Fruit fly (Drosophila melanogaster) whole organism, embryonic: ENCODE data around the gene COX6B.
A peak's percentile ranks its signal among the peaks of the same experiment; 100 is the strongest.

Experiments used
- CG10267 ChIP-seq: fragments of 200-800 bp; sonication (Bioruptor generic); optimal IDR thresholded peaks from 2 replicates; lab custom pipeline; 2018; ENCODE audit warnings: missing biosample characterization, mild to moderate bottlenecking, missing genetic modification characterization, moderate library complexity
- CG11723 ChIP-seq: fragments of 200-800 bp; sonication (Bioruptor generic); optimal IDR thresholded peaks from 2 replicates; lab custom pipeline; 2017; ENCODE audit warnings: missing biosample characterization, mild to moderate bottlenecking, missing genetic modification characterization
- CG15011 ChIP-seq: fragments of 200-800 bp; sonication (Bioruptor generic); optimal IDR thresholded peaks from 3 replicates; lab custom pipeline; 2018; ENCODE audit warnings: missing biosample characterization, mild to moderate bottlenecking, missing genetic modification characterization
- CG15479 ChIP-seq: fragments of 200-800 bp; sonication (Bioruptor generic); optimal IDR thresholded peaks from 3 replicates; lab custom pipeline; 2019; ENCODE audit warnings: missing biosample characterization, mild to moderate bottlenecking, missing genetic modification characterization, moderate library complexity
- CG1832 ChIP-seq: fragments of 200-800 bp; sonication (Bioruptor generic); optimal IDR thresholded peaks from 2 replicates; lab custom pipeline; 2017; ENCODE audit warnings: missing biosample characterization, mild to moderate bottlenecking, missing genetic modification characterization, inconsistent platforms
- CG32772 ChIP-seq: fragments of 200-800 bp; sonication (Bioruptor generic); IDR thresholded peaks from 2 replicates; pipeline ENCODE4 v1.3.6; 2022; ENCODE audit warnings: missing biosample characterization, missing genetic modification characterization
- CG4854 ChIP-seq: fragments of 200-800 bp; sonication (Bioruptor generic); optimal IDR thresholded peaks from 2 replicates; lab custom pipeline; 2016; ENCODE audit warnings: missing biosample characterization, missing genetic modification characterization, inconsistent platforms
- CG8281 ChIP-seq: fragments of 200-800 bp; sonication (Bioruptor generic); optimal IDR thresholded peaks from 2 replicates; lab custom pipeline; 2018; ENCODE audit warnings: missing biosample characterization, mild to moderate bottlenecking, missing genetic modification characterization, moderate library complexity
- CG8478 ChIP-seq: fragments of >200 bp; optimal IDR thresholded peaks from 2 replicates; lab custom pipeline; 2018
- CG8924 ChIP-seq: fragments of 200-800 bp; optimal IDR thresholded peaks from 3 replicates; lab custom pipeline; 2019; ENCODE audit warnings: missing biosample characterization, mild to moderate bottlenecking, missing genetic modification characterization, moderate library complexity
- CG9797 ChIP-seq: fragments of 200-800 bp; sonication (Bioruptor generic); optimal IDR thresholded peaks from 3 replicates; lab custom pipeline; 2018; ENCODE audit warnings: missing biosample characterization, mild to moderate bottlenecking, missing genetic modification characterization
- Deaf1 ChIP-seq: fragments of 200-800 bp; optimal IDR thresholded peaks from 3 replicates; lab custom pipeline; 2019; ENCODE audit warnings: missing biosample characterization, mild to moderate bottlenecking, missing genetic modification characterization, moderate library complexity
- Dip2 ChIP-seq: fragments of 200-800 bp; sonication (Bioruptor generic); IDR thresholded peaks from 2 replicates; pipeline ENCODE4 v1.3.6; 2022; ENCODE audit warnings: missing biosample characterization, missing genetic modification characterization
- MTF-1 ChIP-seq: fragments of 200-800 bp; sonication (Bioruptor generic); optimal IDR thresholded peaks from 2 replicates; lab custom pipeline; 2018; ENCODE audit warnings: missing biosample characterization, mild to moderate bottlenecking, missing genetic modification characterization, borderline replicate concordance
- Med ChIP-seq: fragments of 200-800 bp; sonication (Bioruptor generic); peaks from one replicate; lab custom pipeline; 2016; ENCODE audit warnings: missing biosample characterization, missing genetic modification characterization, mild to moderate bottlenecking, inconsistent platforms, moderate library complexity
- Stat92E ChIP-seq, 3 experiments: fragments of >200 bp in 2 of 3; fragments of 200-800 bp in 1 of 3; sonication (Bioruptor generic) in 1 of 3; optimal IDR thresholded peaks; 2 replicates each; lab custom pipeline; 2017 to 2019; ENCODE audit warnings: missing biosample characterization in 3 of 3, missing genetic modification characterization in 3 of 3, mild to moderate bottlenecking in 1 of 3, moderate library complexity in 1 of 3
- Trl ChIP-seq, 3 experiments: fragments of >200 bp in 2 of 3; fragments of 200-800 bp in 1 of 3; sonication (Bioruptor generic) in 1 of 3; optimal IDR thresholded peaks; 2 replicates in 1 of 3; 3 replicates in 2 of 3; lab custom pipeline; 2016 to 2017; ENCODE audit warnings: missing biosample characterization in 1 of 3, missing genetic modification characterization in 1 of 3
- ab ChIP-seq: fragments of 200-800 bp; sonication (Bioruptor generic); optimal IDR thresholded peaks from 2 replicates; lab custom pipeline; 2016; ENCODE audit warnings: missing biosample characterization, missing genetic modification characterization
- abd-A ChIP-seq: fragments of 200-800 bp; sonication (Bioruptor generic); optimal IDR thresholded peaks from 3 replicates; lab custom pipeline; 2019; ENCODE audit warnings: missing biosample characterization, mild to moderate bottlenecking, missing genetic modification characterization, moderate library complexity
- ato ChIP-seq: fragments of 200-800 bp; sonication (Bioruptor generic); IDR thresholded peaks from 2 replicates; pipeline ENCODE4 v1.3.6; 2022; ENCODE audit warnings: missing biosample characterization, missing genetic modification characterization; ENCODE audit not compliant: partially characterized antibody
- caup ChIP-seq: fragments of 200-800 bp; sonication (Bioruptor generic); optimal IDR thresholded peaks from 3 replicates; lab custom pipeline; 2017; ENCODE audit warnings: missing biosample characterization, mild to moderate bottlenecking, missing genetic modification characterization, moderate library complexity; ENCODE audit not compliant: severe bottlenecking
- chinmo ChIP-seq: fragments of 200-800 bp; sonication (Bioruptor generic); IDR thresholded peaks from 4 replicates; pipeline ENCODE4 v1.3.6; 2022; ENCODE audit warnings: missing biosample characterization, missing genetic modification characterization; ENCODE audit not compliant: partially characterized antibody
- crp ChIP-seq, 2 experiments: fragments of 200-800 bp; sonication (Bioruptor generic); optimal IDR thresholded peaks; 2 replicates in 1 of 2; 3 replicates in 1 of 2; lab custom pipeline; 2017; ENCODE audit warnings: missing biosample characterization in 2 of 2, missing genetic modification characterization in 2 of 2, mild to moderate bottlenecking in 1 of 2, moderate library complexity in 1 of 2
- disco-r ChIP-seq: fragments of 200-800 bp; sonication (Bioruptor generic); optimal IDR thresholded peaks from 2 replicates; lab custom pipeline; 2016; ENCODE audit warnings: missing biosample characterization, missing genetic modification characterization
- en ChIP-seq: fragments of 200-800 bp; sonication (Bioruptor generic); optimal IDR thresholded peaks from 2 replicates; lab custom pipeline; 2016; ENCODE audit warnings: missing biosample characterization, missing genetic modification characterization
- odd ChIP-seq: fragments of 200-800 bp; sonication (Bioruptor generic); optimal IDR thresholded peaks from 2 replicates; lab custom pipeline; 2017; ENCODE audit warnings: missing biosample characterization, mild to moderate bottlenecking, missing genetic modification characterization
- prd ChIP-seq, 3 experiments: fragments of >200 bp in 2 of 3; fragments of 200-800 bp in 1 of 3; sonication (Bioruptor generic) in 1 of 3; optimal IDR thresholded peaks in 2 of 3; IDR thresholded peaks in 1 of 3; 2 replicates in 2 of 3; 3 replicates in 1 of 3; pipeline versions ENCODE4 v1.3.6 to Lab custom; 2017 to 2022; ENCODE audit warnings: missing biosample characterization in 1 of 3, missing genetic modification characterization in 1 of 3
- pros ChIP-seq: fragments of 200-800 bp; sonication (Bioruptor generic); optimal IDR thresholded peaks from 3 replicates; lab custom pipeline; 2019; ENCODE audit warnings: missing biosample characterization, mild to moderate bottlenecking, missing genetic modification characterization, moderate library complexity
- row ChIP-seq: fragments of 200-800 bp; sonication (Bioruptor generic); IDR thresholded peaks from 3 replicates; pipeline ENCODE4 v1.3.6; 2022; ENCODE audit warnings: missing biosample characterization, missing genetic modification characterization
- slbo ChIP-seq: fragments of 200-800 bp; sonication (Bioruptor generic); IDR thresholded peaks from 2 replicates; pipeline ENCODE4 v1.3.6; 2022; ENCODE audit warnings: missing biosample characterization, missing genetic modification characterization
- sqz ChIP-seq: fragments of 200-800 bp; sonication (Bioruptor generic); optimal IDR thresholded peaks from 3 replicates; lab custom pipeline; 2018; ENCODE audit warnings: missing biosample characterization, mild to moderate bottlenecking, missing genetic modification characterization
- twi ChIP-seq: fragments of 200-800 bp; optimal IDR thresholded peaks from 2 replicates; lab custom pipeline; 2019; ENCODE audit warnings: missing biosample characterization, mild to moderate bottlenecking, missing genetic modification characterization, moderate library complexity
- zf30C ChIP-seq: fragments of 200-800 bp; sonication (Bioruptor generic); optimal IDR thresholded peaks from 3 replicates; lab custom pipeline; 2018; ENCODE audit warnings: missing biosample characterization, mild to moderate bottlenecking, missing genetic modification characterization
- zfh2 ChIP-seq: fragments of 200-800 bp; sonication (Bioruptor generic); optimal IDR thresholded peaks from 2 replicates; lab custom pipeline; 2016; ENCODE audit warnings: missing biosample characterization, missing genetic modification characterization

Gene COX6B

dm6 chrX:19783457-19783856, 39.3 kb upstream of the COX6B start, which contains the start of gene zld (continued):
- TF ChIP-seq CG32772 (GFP tag; lab: Robert Waterston, UW), result no peak
- no peak for TF ChIP-seq disco-r (GFP tag; lab: Kevin White, UChicago)
- TF ChIP-seq Dip2 (GFP tag; lab: Robert Waterston, UW), result no peak
- no peak for TF ChIP-seq crp (GFP tag; optimal IDR thresholded peaks at IDR 0.05; lab: Kevin White, UChicago)
- no peak for TF ChIP-seq en
- TF ChIP-seq, all 482 proteins: peak for 49

- TF ChIP-seq CG11723, result no peak
- TF ChIP-seq CG8281, result no peak
- TF ChIP-seq CG1832 (GFP tag; lab: Kevin White, UChicago), result peak; percentile 25
- peak; percentile 50 for TF ChIP-seq CG15479 (GFP tag; lab: Kevin White, UChicago)
- peak in 1 of 2 experiments; percentile 17 for TF ChIP-seq Trl (optimal IDR thresholded peaks at IDR 0.05; lab: Kevin White, UChicago)
- no peak for TF ChIP-seq Trl (GFP tag; optimal IDR thresholded peaks at IDR 0.05; lab: Kevin White, UChicago)
- TF ChIP-seq zf30C (GFP tag; lab: Kevin White, UChicago), result peak; percentile 43
- TF ChIP-seq sqz (GFP tag; lab: Kevin White, UChicago), result peak; percentile 44
- TF ChIP-seq CG4854 (GFP tag; lab: Kevin White, UChicago), result no peak
Observed at dm6 chrX:19782736-19783325, 38.7 kb upstream of the COX6B start.

- TF ChIP-seq row (GFP tag; lab: Robert Waterston, UW) (no peak), ab (GFP tag; lab: Kevin White, UChicago) (no peak), CG9797 (no peak), CG15479 (GFP tag; lab: Kevin White, UChicago) (no peak), CG15011 (GFP tag; lab: Kevin White, UChicago) (no peak), abd-A (tag; lab: Kevin White, UChicago) (no peak), odd (no peak), CG8478 (lab: Kevin White, UChicago) (peak; percentile 61), MTF-1 (GFP tag; lab: Kevin White, UChicago) (no peak), prd (optimal IDR thresholded peaks at IDR 0.05; lab: Kevin White, UChicago) (no peak), prd (GFP tag; IDR thresholded peaks at IDR 0.05; lab: Robert Waterston, UW) (peak; percentile 5; the same call in 1 of the 3 replicates), CG10267 (tag; lab: Kevin White, UChicago) (no peak), caup (no peak)
Observed at dm6 chrX:19781861-19782260, 37.7 kb upstream of the COX6B start.

- TF ChIP-seq ato (GFP tag; lab: Robert Waterston, UW) (no peak), Deaf1 (peak; percentile 21), chinmo (GFP tag; lab: Robert Waterston, UW) (no peak), slbo (no peak), CG15479 (GFP tag; lab: Kevin White, UChicago) (peak; percentile 97), pros (GFP tag; lab: Kevin White, UChicago) (peak; percentile 23), Med (GFP tag; lab: Kevin White, UChicago) (peak; percentile 32), twi (tag; lab: Kevin White, UChicago) (peak; percentile 97), CG8924 (peak; percentile 7), zfh2 (GFP tag; lab: Kevin White, UChicago) (no peak), Stat92E (GFP tag; optimal IDR thresholded peaks at IDR 0.05; lab: Kevin White, UChicago) (peak in 1 of 3 experiments; percentile 35)
- TF ChIP-seq, all 482 proteins: peak for 7
Observed at dm6 chrX:19775055-19775645, 31.0 kb upstream of the COX6B start.
